Fruit fly (Drosophila melanogaster) whole organism, embryonic: Measurements from ENCODE around the gene CG14395.

ENCODE experiments used
- Sin3A ChIP-seq: fragments of >200 bp; optimal IDR thresholded peaks from 2 replicates; lab custom pipeline; 2018
- knrl ChIP-seq: fragments of 200-800 bp; sonication (Bioruptor generic); IDR thresholded peaks from 3 replicates; pipeline ENCODE4 v1.3.6; 2022; ENCODE audit warnings: missing biosample characterization, missing genetic modification characterization; ENCODE audit not compliant: partially characterized antibody
- slbo ChIP-seq: fragments of 200-800 bp; sonication (Bioruptor generic); IDR thresholded peaks from 2 replicates; pipeline ENCODE4 v1.3.6; 2022; ENCODE audit warnings: missing biosample characterization, missing genetic modification characterization

dm6 chr3R:12678850-12679249 lies 16.2 kb downstream of the CG14395 start, which contains the start of gene mbo:
- no peak for TF ChIP-seq knrl (GFP tag; lab: Robert Waterston, UW)
- no peak for TF ChIP-seq Sin3A
- TF ChIP-seq slbo, result no peak
